Worm (Caenorhabditis elegans): Measurements from ENCODE around the gene Y82E9BR.18.

- TF ChIP-seq hrde-1 (tag; optimal IDR thresholded peaks at IDR 0.05; ENCODE audit: borderline replicate concordance) (no peak), nhr-27 (tag; optimal IDR thresholded peaks at IDR 0.05) (no peak), ama-1 (optimal IDR thresholded peaks at IDR 0.05) (no peak), ama-1 (GFP tag; optimal IDR thresholded peaks at IDR 0.05) (no peak), lin-26 (GFP tag; IDR thresholded peaks at IDR 0.05) (no peak), snpc-4 (GFP tag; optimal IDR thresholded peaks at IDR 0.05) (no peak), snpc-4 (tag; optimal IDR thresholded peaks at IDR 0.05) (no peak), F22D6.2 (tag; optimal IDR thresholded peaks at IDR 0.05) (no peak)
These were observed 14.7 kb downstream of the Y82E9BR.18 start for ce11 chrIII:1468358-1469305.

Measured in whole organism, young adult.